Fruit fly (Drosophila melanogaster): ENCODE results near the gene CG12268.

Gene CG12268

dm6 chr3R:23986479-23986930 is 38.3 kb upstream of the CG12268 start, which contains the start of the genes CG13603 and CG5902 (continued):
- TF ChIP-seq BtbVII (GFP tag; optimal IDR thresholded peaks at IDR 0.05): peak; percentile 6
- peak; percentile 64 for TF ChIP-seq Xbp1 (GFP tag; optimal IDR thresholded peaks at IDR 0.05)
- peak; percentile 79 for TF ChIP-seq CG6791 (GFP tag; IDR thresholded peaks at IDR 0.05; ENCODE audit: partially characterized antibody)
- TF ChIP-seq Atf6 (GFP tag; IDR thresholded peaks at IDR 0.05): no peak
- TF ChIP-seq CG17568 (GFP tag; optimal IDR thresholded peaks at IDR 0.05): no peak
- peak; percentile 61 for TF ChIP-seq tin (GFP tag; optimal IDR thresholded peaks at IDR 0.05)
- TF ChIP-seq MTF-1 (GFP tag; optimal IDR thresholded peaks at IDR 0.05; ENCODE audit: borderline replicate concordance): peak; percentile 28
- TF ChIP-seq CG9797 (GFP tag; optimal IDR thresholded peaks at IDR 0.05): peak; percentile 50
- no peak for TF ChIP-seq sens-2 (GFP tag; IDR thresholded peaks at IDR 0.05)
- TF ChIP-seq Gsc (GFP tag; IDR thresholded peaks at IDR 0.05): no peak
- peak; percentile 62 for TF ChIP-seq NC2β (GFP tag; optimal IDR thresholded peaks at IDR 0.05)
- TF ChIP-seq ttk (GFP tag; IDR thresholded peaks at IDR 0.05): no peak
- TF ChIP-seq sc (optimal IDR thresholded peaks at IDR 0.05): no peak
- no peak for TF ChIP-seq sc (GFP tag; optimal IDR thresholded peaks at IDR 0.05)
- TF ChIP-seq CG10321 (GFP tag; IDR thresholded peaks at IDR 0.05): no peak
- no peak for TF ChIP-seq Atf-2 (GFP tag; optimal IDR thresholded peaks at IDR 0.05)
- no peak for TF ChIP-seq CG17802 (tag; optimal IDR thresholded peaks at IDR 0.05)
- TF ChIP-seq dmrt11E (tag; optimal IDR thresholded peaks at IDR 0.05): no peak
- no peak for TF ChIP-seq CG8765 (GFP tag; IDR thresholded peaks at IDR 0.05)
- TF ChIP-seq lmd (GFP tag; IDR thresholded peaks at IDR 0.05): peak; percentile 27
- TF ChIP-seq CG2120 (GFP tag; optimal IDR thresholded peaks at IDR 0.05): peak; percentile 72
- no peak for TF ChIP-seq cad (GFP tag; optimal IDR thresholded peaks at IDR 0.05)
- no peak for TF ChIP-seq ara (GFP tag; IDR thresholded peaks at IDR 0.05)
- TF ChIP-seq CG4820 (GFP tag; optimal IDR thresholded peaks at IDR 0.05): peak; percentile 18
- peak; percentile 24 for TF ChIP-seq gfzf (GFP tag; optimal IDR thresholded peaks at IDR 0.05)
- TF ChIP-seq CG33213 (GFP tag; optimal IDR thresholded peaks at IDR 0.05): peak; percentile 64
- peak; percentile 4 for TF ChIP-seq CG18764 (GFP tag; optimal IDR thresholded peaks at IDR 0.05)
- no peak for TF ChIP-seq CG8281 (tag; optimal IDR thresholded peaks at IDR 0.05)
- no peak; the same call in 2 of the 3 replicates for TF ChIP-seq zfh1 (GFP tag; IDR thresholded peaks at IDR 0.05)
- TF ChIP-seq Dfd (GFP tag; optimal IDR thresholded peaks at IDR 0.05): no peak
- no peak for TF ChIP-seq lola (GFP tag; optimal IDR thresholded peaks at IDR 0.05)
- no peak for TF ChIP-seq B-H1 (GFP tag; IDR thresholded peaks at IDR 0.05)
- TF ChIP-seq HmgD (GFP tag; optimal IDR thresholded peaks at IDR 0.05): peak; percentile 60
- no peak for TF ChIP-seq Lim3 (GFP tag; IDR thresholded peaks at IDR 0.05)
- TF ChIP-seq z (GFP tag; IDR thresholded peaks at IDR 0.05): no peak
- TF ChIP-seq HLH4C (GFP tag; IDR thresholded peaks at IDR 0.05; ENCODE audit: partially characterized antibody): peak; percentile 82
- no peak for TF ChIP-seq CG9437 (GFP tag; optimal IDR thresholded peaks at IDR 0.05)
- peak; percentile 67 for TF ChIP-seq CG14710 (tag; optimal IDR thresholded peaks at IDR 0.05)
- peak; percentile 28; the same call in 1 of the 2 replicates for TF ChIP-seq Xrp1 (GFP tag; IDR thresholded peaks at IDR 0.05)
- TF ChIP-seq cwo (GFP tag; optimal IDR thresholded peaks at IDR 0.05): no peak
- peak; percentile 61 for TF ChIP-seq CG34422 (GFP tag; IDR thresholded peaks at IDR 0.05)
- no peak for TF ChIP-seq pan (optimal IDR thresholded peaks at IDR 0.05)
- no peak for TF ChIP-seq pan (GFP tag; optimal IDR thresholded peaks at IDR 0.05 in 1 of 2, IDR thresholded peaks at IDR 0.05 in 1 of 2)
- no peak for TF ChIP-seq NfI (GFP tag; optimal IDR thresholded peaks at IDR 0.05)
- TF ChIP-seq Mrtf (GFP tag; IDR thresholded peaks at IDR 0.05): no peak
- TF ChIP-seq CG17186 (GFP tag; optimal IDR thresholded peaks at IDR 0.05): peak; percentile 96
- TF ChIP-seq CG8359 (GFP tag; optimal IDR thresholded peaks at IDR 0.05; ENCODE audit: borderline replicate concordance): no peak
- TF ChIP-seq Ada2b (GFP tag; IDR thresholded peaks at IDR 0.05): no peak
- TF ChIP-seq fd64A (GFP tag; optimal IDR thresholded peaks at IDR 0.05): no peak
- TF ChIP-seq CG15073 (GFP tag; optimal IDR thresholded peaks at IDR 0.05): no peak
- TF ChIP-seq CG10274 (GFP tag; optimal IDR thresholded peaks at IDR 0.05): no peak
- peak; percentile 50 for TF ChIP-seq Chrac-16 (GFP tag; optimal IDR thresholded peaks at IDR 0.05)

Measured in whole organism, embryonic.